Fruit fly (Drosophila melanogaster) whole organism, prepupa: ENCODE data around the gene wda.

Source experiments
- CG10631 ChIP-seq: fragments of 200-800 bp; sonication (Bioruptor generic); optimal IDR thresholded peaks from 2 replicates; lab custom pipeline; 2016; ENCODE audit warnings: missing biosample characterization, missing genetic modification characterization
- CG11294 ChIP-seq: fragments of 200-800 bp; sonication (Bioruptor generic); IDR thresholded peaks from 2 replicates; pipeline ENCODE4 v1.3.6; 2022; ENCODE audit warnings: missing biosample characterization, missing genetic modification characterization
- CG11902 ChIP-seq: fragments of 200-800 bp; sonication (Bioruptor generic); optimal IDR thresholded peaks from 3 replicates; lab custom pipeline; 2016; ENCODE audit warnings: missing biosample characterization, missing genetic modification characterization
- CG15336 ChIP-seq: fragments of 200-800 bp; sonication (Bioruptor generic); IDR thresholded peaks from 2 replicates; pipeline ENCODE4 v1.3.6; 2022; ENCODE audit warnings: missing biosample characterization, missing genetic modification characterization
- CG1621 ChIP-seq: fragments of 200-800 bp; sonication (Bioruptor generic); optimal IDR thresholded peaks from 3 replicates; lab custom pipeline; 2018; ENCODE audit warnings: missing biosample characterization, mild to moderate bottlenecking, missing genetic modification characterization
- CG16779 ChIP-seq: fragments of 200-800 bp; sonication (Bioruptor generic); optimal IDR thresholded peaks from 3 replicates; lab custom pipeline; 2017; ENCODE audit warnings: missing biosample characterization, mild to moderate bottlenecking, missing genetic modification characterization
- CG31627 ChIP-seq: fragments of 200-800 bp; sonication (Bioruptor generic); optimal IDR thresholded peaks from 3 replicates; lab custom pipeline; 2016; ENCODE audit warnings: missing biosample characterization, missing genetic modification characterization
- CG34406 ChIP-seq: fragments of 200-800 bp; sonication (Bioruptor generic); optimal IDR thresholded peaks from 3 replicates; lab custom pipeline; 2016; ENCODE audit warnings: missing biosample characterization, missing genetic modification characterization
- CG3919 ChIP-seq: fragments of 200-800 bp; sonication (Bioruptor generic); optimal IDR thresholded peaks from 3 replicates; lab custom pipeline; 2016; ENCODE audit warnings: missing biosample characterization, missing genetic modification characterization
- CG6163 ChIP-seq: fragments of 200-800 bp; sonication (Bioruptor generic); IDR thresholded peaks from 3 replicates; pipeline ENCODE4 v1.3.6; 2022; ENCODE audit warnings: missing biosample characterization, missing genetic modification characterization
- CG6276 ChIP-seq: fragments of 200-800 bp; sonication (Bioruptor generic); optimal IDR thresholded peaks from 2 replicates; lab custom pipeline; 2017; ENCODE audit warnings: missing biosample characterization, mild to moderate bottlenecking, missing genetic modification characterization
- CG6792 ChIP-seq: fragments of 200-800 bp; sonication (Bioruptor generic); optimal IDR thresholded peaks from 3 replicates; lab custom pipeline; 2016; ENCODE audit warnings: missing biosample characterization, missing genetic modification characterization
- CG6808 ChIP-seq: fragments of 200-800 bp; sonication (Bioruptor generic); optimal IDR thresholded peaks from 3 replicates; lab custom pipeline; 2017; ENCODE audit warnings: missing biosample characterization, missing genetic modification characterization, mild to moderate bottlenecking, moderate library complexity, missing genetic modification reagents
- CG6854 ChIP-seq: fragments of 200-800 bp; sonication (Bioruptor generic); optimal IDR thresholded peaks from 2 replicates; lab custom pipeline; 2017; ENCODE audit warnings: missing biosample characterization, mild to moderate bottlenecking, missing genetic modification characterization
- CG7368 ChIP-seq: fragments of 200-800 bp; sonication (Bioruptor generic); optimal IDR thresholded peaks from 3 replicates; lab custom pipeline; 2016; ENCODE audit warnings: missing biosample characterization, missing genetic modification characterization
- CG8119 ChIP-seq: fragments of 200-800 bp; sonication (Bioruptor generic); IDR thresholded peaks from 3 replicates; pipeline ENCODE4 v1.3.6; 2022; ENCODE audit warnings: missing biosample characterization, missing genetic modification characterization
- CG8319 ChIP-seq: fragments of 200-800 bp; sonication (Bioruptor generic); optimal IDR thresholded peaks from 3 replicates; lab custom pipeline; 2016; ENCODE audit warnings: missing biosample characterization, missing genetic modification characterization
- CG8632 ChIP-seq: fragments of 200-800 bp; sonication (Bioruptor generic); optimal IDR thresholded peaks from 3 replicates; lab custom pipeline; 2016; ENCODE audit warnings: missing biosample characterization, missing genetic modification characterization
- CG9139 ChIP-seq: fragments of 200-800 bp; sonication (Bioruptor generic); optimal IDR thresholded peaks from 3 replicates; lab custom pipeline; 2017; ENCODE audit warnings: missing biosample characterization, mild to moderate bottlenecking, missing genetic modification characterization
- Eip75B ChIP-seq: fragments of 200-800 bp; sonication (Bioruptor generic); optimal IDR thresholded peaks from 3 replicates; lab custom pipeline; 2016; ENCODE audit warnings: missing biosample characterization, missing genetic modification characterization
- Eip78C ChIP-seq: fragments of 200-800 bp; sonication (Bioruptor generic); peaks from one replicate; lab custom pipeline; 2016; ENCODE audit warnings: missing biosample characterization, missing genetic modification characterization
- Ets21C ChIP-seq: fragments of 200-800 bp; sonication (Bioruptor generic); optimal IDR thresholded peaks from 3 replicates; lab custom pipeline; 2016; ENCODE audit warnings: missing biosample characterization, missing genetic modification characterization
- Ets96B ChIP-seq: fragments of 200-800 bp; optimal IDR thresholded peaks from 2 replicates; lab custom pipeline; 2019; ENCODE audit warnings: missing biosample characterization, mild to moderate bottlenecking, missing genetic modification characterization, moderate library complexity
- Gug ChIP-seq: fragments of 200-800 bp; sonication (Bioruptor generic); IDR thresholded peaks from 2 replicates; pipeline ENCODE4 v1.3.6; 2022; ENCODE audit warnings: missing biosample characterization, missing genetic modification characterization
- Hr39 ChIP-seq: fragments of 200-800 bp; sonication (Bioruptor generic); optimal IDR thresholded peaks from 2 replicates; lab custom pipeline; 2016; ENCODE audit warnings: missing biosample characterization, missing genetic modification characterization
- Hr4 ChIP-seq: fragments of 200-800 bp; sonication (Bioruptor generic); optimal IDR thresholded peaks from 3 replicates; lab custom pipeline; 2016; ENCODE audit warnings: missing biosample characterization, missing genetic modification characterization
- Met ChIP-seq: fragments of 200-800 bp; sonication (Bioruptor generic); optimal IDR thresholded peaks from 3 replicates; lab custom pipeline; 2016; ENCODE audit warnings: missing biosample characterization, missing genetic modification characterization
- OdsH ChIP-seq: fragments of 200-800 bp; sonication (Bioruptor generic); optimal IDR thresholded peaks from 3 replicates; lab custom pipeline; 2016; ENCODE audit warnings: missing biosample characterization, missing genetic modification characterization
- Smox ChIP-seq: fragments of 200-800 bp; sonication (Bioruptor generic); optimal IDR thresholded peaks from 3 replicates; lab custom pipeline; 2016; ENCODE audit warnings: missing biosample characterization, missing genetic modification characterization
- Sox102F ChIP-seq: fragments of 200-800 bp; sonication (Bioruptor generic); optimal IDR thresholded peaks from 2 replicates; lab custom pipeline; 2016; ENCODE audit warnings: missing biosample characterization, mild to moderate bottlenecking, missing genetic modification characterization
- Sox14 ChIP-seq: fragments of 200-800 bp; sonication (Bioruptor generic); optimal IDR thresholded peaks from 3 replicates; lab custom pipeline; 2016; ENCODE audit warnings: missing biosample characterization, missing genetic modification characterization
- Sox15 ChIP-seq: fragments of 200-800 bp; sonication (Bioruptor generic); optimal IDR thresholded peaks from 3 replicates; lab custom pipeline; 2016; ENCODE audit warnings: missing biosample characterization, missing genetic modification characterization
- achi ChIP-seq: fragments of 200-800 bp; sonication (Bioruptor generic); optimal IDR thresholded peaks from 3 replicates; lab custom pipeline; 2016; ENCODE audit warnings: missing biosample characterization, missing genetic modification characterization
- acj6 ChIP-seq: fragments of 200-800 bp; sonication (Bioruptor generic); optimal IDR thresholded peaks from 3 replicates; lab custom pipeline; 2016; ENCODE audit warnings: missing biosample characterization, missing genetic modification characterization
- cyc ChIP-seq: fragments of 200-800 bp; sonication (Bioruptor generic); optimal IDR thresholded peaks from 3 replicates; lab custom pipeline; 2016; ENCODE audit warnings: missing biosample characterization, missing genetic modification characterization
- eg ChIP-seq: fragments of 200-800 bp; sonication (Bioruptor generic); IDR thresholded peaks from 3 replicates; pipeline ENCODE4 v1.3.6; 2022; ENCODE audit warnings: missing biosample characterization, missing genetic modification characterization
- esn ChIP-seq: fragments of 200-800 bp; sonication (Bioruptor generic); optimal IDR thresholded peaks from 2 replicates; lab custom pipeline; 2016; ENCODE audit warnings: missing biosample characterization, mild to moderate bottlenecking, missing genetic modification characterization, moderate library complexity
- fd59A ChIP-seq: fragments of 200-800 bp; sonication (Bioruptor generic); optimal IDR thresholded peaks from 2 replicates; lab custom pipeline; 2017; ENCODE audit warnings: missing biosample characterization, mild to moderate bottlenecking, missing genetic modification characterization, missing genetic modification reagents
- fd85E ChIP-seq: fragments of 200-800 bp; sonication (Bioruptor generic); optimal IDR thresholded peaks from 3 replicates; lab custom pipeline; 2016; ENCODE audit warnings: missing biosample characterization, missing genetic modification characterization
- fkh ChIP-seq: fragments of 200-800 bp; sonication (Bioruptor generic); optimal IDR thresholded peaks from 3 replicates; lab custom pipeline; 2017; ENCODE audit warnings: missing biosample characterization, mild to moderate bottlenecking, missing genetic modification characterization, moderate library complexity
- lz ChIP-seq: fragments of 200-800 bp; sonication (Bioruptor generic); optimal IDR thresholded peaks from 3 replicates; lab custom pipeline; 2016; ENCODE audit warnings: missing biosample characterization, missing genetic modification characterization
- pdm3 ChIP-seq: fragments of 200-800 bp; sonication (Bioruptor generic); optimal IDR thresholded peaks from 3 replicates; lab custom pipeline; 2016; ENCODE audit warnings: missing biosample characterization, missing genetic modification characterization
- spab ChIP-seq: fragments of 200-800 bp; sonication (Bioruptor generic); optimal IDR thresholded peaks from 2 replicates; lab custom pipeline; 2017; ENCODE audit warnings: missing biosample characterization, mild to moderate bottlenecking, missing genetic modification characterization, missing genetic modification reagents
- ss ChIP-seq, 2 experiments: fragments of 200-800 bp; sonication (Bioruptor generic); optimal IDR thresholded peaks; 2 replicates in 1 of 2; 3 replicates in 1 of 2; lab custom pipeline; 2017 to 2018; ENCODE audit warnings: mild to moderate bottlenecking in 2 of 2, missing biosample characterization in 2 of 2, missing genetic modification characterization in 2 of 2, moderate library complexity in 1 of 2
- svp ChIP-seq: fragments of 200-800 bp; sonication (Bioruptor generic); peaks from one replicate; lab custom pipeline; 2016; ENCODE audit warnings: missing biosample characterization, missing genetic modification characterization
- topi ChIP-seq: fragments of 200-800 bp; sonication (Bioruptor generic); optimal IDR thresholded peaks from 3 replicates; lab custom pipeline; 2016; ENCODE audit warnings: missing biosample characterization, missing genetic modification characterization
- vri ChIP-seq: fragments of 200-800 bp; sonication (Bioruptor generic); optimal IDR thresholded peaks from 3 replicates; lab custom pipeline; 2016; ENCODE audit warnings: missing biosample characterization, mild to moderate bottlenecking, missing genetic modification characterization

The wda gene

dm6 chr3R:23297132-23297862 is 39.4 kb upstream of the wda start:
- TF ChIP-seq CG6854 (GFP tag; lab: Kevin White, UChicago) (no peak), esn (GFP tag; lab: Kevin White, UChicago) (peak; percentile 82), Eip75B (GFP tag; lab: Kevin White, UChicago) (peak; percentile 34), CG3919 (peak; percentile 43), cyc (GFP tag; lab: Kevin White, UChicago) (peak; percentile 65), CG8319 (no peak), CG8632 (peak; percentile 31), achi (peak; percentile 38), CG7368 (GFP tag; lab: Kevin White, UChicago) (no peak), Hr4 (GFP tag; lab: Kevin White, UChicago) (no peak), CG34406 (GFP tag; lab: Kevin White, UChicago) (peak; percentile 34), CG6792 (GFP tag; lab: Kevin White, UChicago) (peak; percentile 43), Hr39 (GFP tag; lab: Kevin White, UChicago) (peak; percentile 53), topi (GFP tag; lab: Kevin White, UChicago) (peak; percentile 59), Eip78C (GFP tag; lab: Kevin White, UChicago) (peak; percentile 75), pdm3 (GFP tag; lab: Kevin White, UChicago) (peak; percentile 49), Smox (GFP tag; lab: Kevin White, UChicago) (peak; percentile 52), vri (peak; percentile 37), OdsH (GFP tag; lab: Kevin White, UChicago) (peak; percentile 30), CG31627 (peak; percentile 53), CG8119 (GFP tag; lab: Robert Waterston, UW) (no peak), spab (GFP tag; lab: Kevin White, UChicago) (no peak), fd85E (no peak), lz (peak; percentile 50), Sox102F (peak; percentile 51), Ets21C (GFP tag; lab: Kevin White, UChicago) (peak; percentile 35), fd59A (GFP tag; lab: Kevin White, UChicago) (no peak), Met (GFP tag; lab: Kevin White, UChicago) (peak; percentile 74), Sox14 (GFP tag; lab: Kevin White, UChicago) (peak; percentile 13), acj6 (GFP tag; lab: Kevin White, UChicago) (peak; percentile 47), fkh (GFP tag; lab: Kevin White, UChicago) (no peak), CG11294 (GFP tag; lab: Robert Waterston, UW) (no peak), CG6163 (GFP tag; lab: Robert Waterston, UW) (peak; percentile 40; the same call in 2 of the 3 replicates), ss (GFP tag; optimal IDR thresholded peaks at IDR 0.05; lab: Kevin White, UChicago) (peak in 1 of 2 experiments; percentile 17), CG10631 (GFP tag; lab: Kevin White, UChicago) (peak; percentile 44)

DNA sequence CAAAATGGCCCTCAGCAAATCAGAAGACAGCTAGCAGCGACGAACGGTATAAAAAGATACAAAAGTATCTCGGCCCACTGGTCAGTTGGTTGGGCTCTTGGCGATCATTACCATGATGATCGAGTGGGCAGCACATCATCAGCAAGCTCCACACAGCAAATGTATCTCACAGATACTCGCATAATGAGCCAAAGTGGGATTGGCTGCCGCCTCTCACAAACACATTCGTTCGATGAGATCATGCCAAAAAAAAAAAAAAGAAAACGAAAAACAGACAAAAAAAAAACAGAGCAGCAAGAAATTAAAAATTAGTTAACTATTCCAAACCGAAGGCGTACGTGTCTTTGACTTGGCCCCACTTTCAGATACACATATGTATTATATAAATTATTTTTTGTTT is 38.3 kb upstream of the wda start:
- no peak for TF ChIP-seq CG11902 (GFP tag; lab: Kevin White, UChicago)
- peak; percentile 62 for TF ChIP-seq CG15336 (GFP tag; lab: Robert Waterston, UW)
- TF ChIP-seq CG8119 (GFP tag; lab: Robert Waterston, UW) = peak; percentile 39; the same call in 1 of the 3 replicates
- peak; percentile 52; the same call in 2 of the 3 replicates for TF ChIP-seq eg (GFP tag; lab: Robert Waterston, UW)
- no peak for TF ChIP-seq CG8319
- no peak for TF ChIP-seq Eip75B (GFP tag; lab: Kevin White, UChicago)
- TF ChIP-seq fkh (GFP tag; lab: Kevin White, UChicago) = no peak
- TF ChIP-seq CG6163 (GFP tag; lab: Robert Waterston, UW) = peak; percentile 19; the same call in 1 of the 3 replicates

DNA sequence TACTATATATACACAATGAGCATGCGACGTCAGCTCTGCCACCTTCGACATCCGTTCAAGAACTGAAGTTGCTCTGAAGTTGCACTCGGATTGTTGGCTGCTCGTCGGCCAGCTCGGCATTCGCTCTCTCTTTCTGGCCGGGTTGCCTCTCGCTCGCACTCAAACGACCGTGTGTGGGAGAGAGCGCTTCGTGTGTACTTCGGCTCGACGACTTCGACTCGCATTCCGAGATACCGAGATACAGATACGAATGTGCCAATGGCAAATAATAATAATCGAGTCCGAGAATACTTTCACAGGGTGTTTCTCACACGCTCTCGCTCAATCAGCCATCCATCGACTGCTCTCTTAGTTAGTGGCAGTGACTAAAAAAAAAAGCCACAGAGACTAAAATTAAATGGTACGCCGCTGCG is 37.5 kb upstream of the wda start:
- TF ChIP-seq Smox (GFP tag; lab: Kevin White, UChicago) (peak; percentile 22), Gug (GFP tag; lab: Robert Waterston, UW) (no peak), ss (GFP tag; optimal IDR thresholded peaks at IDR 0.05; lab: Kevin White, UChicago) (peak; percentile 83 to 84), Ets21C (GFP tag; lab: Kevin White, UChicago) (no peak), fkh (GFP tag; lab: Kevin White, UChicago) (peak; percentile 78), CG1621 (tag; lab: Kevin White, UChicago) (peak; percentile 72), topi (GFP tag; lab: Kevin White, UChicago) (peak; percentile 50), CG11902 (GFP tag; lab: Kevin White, UChicago) (no peak), Hr39 (GFP tag; lab: Kevin White, UChicago) (no peak), CG6276 (peak; percentile 70), CG16779 (tag; lab: Kevin White, UChicago) (peak; percentile 30), svp (GFP tag; lab: Kevin White, UChicago) (peak; percentile 81), CG6808 (GFP tag; lab: Kevin White, UChicago) (peak; percentile 67), CG34406 (GFP tag; lab: Kevin White, UChicago) (peak; percentile 52), OdsH (GFP tag; lab: Kevin White, UChicago) (peak; percentile 49), Sox15 (GFP tag; lab: Kevin White, UChicago) (no peak), CG9139 (GFP tag; lab: Kevin White, UChicago) (peak; percentile 51), CG31627 (no peak), Ets96B (tag; lab: Kevin White, UChicago) (peak; percentile 69)
